Fruit fly (Drosophila melanogaster) whole organism, embryonic: ENCODE data around the gene Nepl20.
A peak's percentile ranks its signal among the peaks of the same experiment; 100 is the strongest.

ENCODE experiments used
- Bdp1 ChIP-seq: fragments of 200-800 bp; sonication (Bioruptor generic); optimal IDR thresholded peaks from 3 replicates; lab custom pipeline; 2016; ENCODE audit warnings: missing biosample characterization, missing genetic modification characterization
- CG10147 ChIP-seq: fragments of 200-800 bp; sonication (Bioruptor generic); optimal IDR thresholded peaks from 2 replicates; lab custom pipeline; 2019; ENCODE audit warnings: missing biosample characterization, mild to moderate bottlenecking, missing genetic modification characterization, moderate library complexity
- CG10274 ChIP-seq: fragments of 200-800 bp; sonication (Bioruptor generic); optimal IDR thresholded peaks from 3 replicates; lab custom pipeline; 2017; ENCODE audit warnings: missing biosample characterization, mild to moderate bottlenecking, missing genetic modification characterization
- CG10543 ChIP-seq: fragments of 200-800 bp; sonication (Bioruptor generic); optimal IDR thresholded peaks from 3 replicates; lab custom pipeline; 2017; ENCODE audit warnings: missing biosample characterization, mild to moderate bottlenecking, missing genetic modification characterization, moderate library complexity
- CG18599 ChIP-seq: fragments of 200-800 bp; sonication (Bioruptor generic); optimal IDR thresholded peaks from 3 replicates; lab custom pipeline; 2017; ENCODE audit warnings: missing biosample characterization, missing genetic modification characterization, mild to moderate bottlenecking, moderate library complexity, missing genetic modification reagents
- CG32532 ChIP-seq: fragments of 200-800 bp; sonication (Bioruptor generic); IDR thresholded peaks from 2 replicates; pipeline ENCODE4 v1.3.6; 2022; ENCODE audit warnings: missing biosample characterization, missing genetic modification characterization
- CG34376 ChIP-seq: fragments of 200-800 bp; sonication (Bioruptor generic); optimal IDR thresholded peaks from 2 replicates; lab custom pipeline; 2018; ENCODE audit warnings: missing biosample characterization, mild to moderate bottlenecking, missing genetic modification characterization
- CG3838 ChIP-seq: fragments of 200-800 bp; sonication (Bioruptor generic); optimal IDR thresholded peaks from 3 replicates; lab custom pipeline; 2016; ENCODE audit warnings: missing biosample characterization, missing genetic modification characterization
- CG3847 ChIP-seq: fragments of 200-800 bp; sonication (Bioruptor generic); IDR thresholded peaks from 2 replicates; pipeline ENCODE4 v1.3.6; 2022; ENCODE audit warnings: missing biosample characterization, missing genetic modification characterization
- CG8290 ChIP-seq, 3 experiments: fragments of 200-800 bp; sonication (Bioruptor generic); optimal IDR thresholded peaks; 2 replicates each; lab custom pipeline; 2016 to 2019; ENCODE audit warnings: missing biosample characterization in 3 of 3, missing genetic modification characterization in 3 of 3, mild to moderate bottlenecking in 2 of 3, moderate library complexity in 1 of 3
- CG8944 ChIP-seq: fragments of 200-800 bp; sonication (Bioruptor generic); optimal IDR thresholded peaks from 3 replicates; lab custom pipeline; 2016; ENCODE audit warnings: missing biosample characterization, missing genetic modification characterization
- Dbx ChIP-seq: fragments of 200-800 bp; sonication (Bioruptor generic); IDR thresholded peaks from 3 replicates; pipeline ENCODE4 v1.3.6; 2022; ENCODE audit warnings: missing biosample characterization, missing genetic modification characterization
- Deaf1 ChIP-seq: fragments of 200-800 bp; optimal IDR thresholded peaks from 3 replicates; lab custom pipeline; 2019; ENCODE audit warnings: missing biosample characterization, mild to moderate bottlenecking, missing genetic modification characterization, moderate library complexity
- E2f2 ChIP-seq: fragments of 200-800 bp; sonication (Bioruptor generic); IDR thresholded peaks from 2 replicates; pipeline ENCODE4 v1.3.6; 2022; ENCODE audit warnings: missing biosample characterization, missing genetic modification characterization
- Fer1 ChIP-seq: fragments of 200-800 bp; sonication (Bioruptor generic); optimal IDR thresholded peaks from 2 replicates; lab custom pipeline; 2017; ENCODE audit warnings: missing biosample characterization, mild to moderate bottlenecking, missing genetic modification characterization
- GATAe ChIP-seq: fragments of 200-800 bp; sonication (Bioruptor generic); conservative IDR thresholded peaks from 2 replicates; pipeline ENCODE4 v1.3.6; 2022; ENCODE audit warnings: missing biosample characterization, missing genetic modification characterization
- HHEX ChIP-seq: fragments of 200-800 bp; sonication (Bioruptor generic); optimal IDR thresholded peaks from 3 replicates; lab custom pipeline; 2017; ENCODE audit warnings: missing biosample characterization, mild to moderate bottlenecking, missing genetic modification characterization, missing genetic modification reagents
- HLH4C ChIP-seq: fragments of 200-800 bp; sonication (Bioruptor generic); IDR thresholded peaks from 3 replicates; pipeline ENCODE4 v1.3.6; 2022; ENCODE audit warnings: missing biosample characterization, missing genetic modification characterization; ENCODE audit not compliant: partially characterized antibody
- HmgD ChIP-seq: fragments of 200-800 bp; sonication (Bioruptor generic); optimal IDR thresholded peaks from 3 replicates; lab custom pipeline; 2016; ENCODE audit warnings: missing biosample characterization, missing genetic modification characterization
- Lhr ChIP-seq: fragments of 200-800 bp; sonication (Bioruptor generic); optimal IDR thresholded peaks from 3 replicates; lab custom pipeline; 2017; ENCODE audit warnings: mild to moderate bottlenecking, missing biosample characterization, missing genetic modification reagents, missing genetic modification characterization
- Med ChIP-seq: fragments of 200-800 bp; sonication (Bioruptor generic); peaks from one replicate; lab custom pipeline; 2016; ENCODE audit warnings: missing biosample characterization, missing genetic modification characterization, mild to moderate bottlenecking, inconsistent platforms, moderate library complexity
- Ptx1 ChIP-seq: fragments of 200-800 bp; sonication (Bioruptor generic); IDR thresholded peaks from 2 replicates; pipeline ENCODE4 v1.3.6; 2022; ENCODE audit warnings: missing biosample characterization, missing genetic modification characterization
- Rfx ChIP-seq: fragments of 200-800 bp; sonication (Bioruptor generic); IDR thresholded peaks from 2 replicates; pipeline ENCODE4 v1.3.6; 2022; ENCODE audit warnings: missing biosample characterization, missing genetic modification characterization
- Trl ChIP-seq, 3 experiments: fragments of >200 bp in 2 of 3; fragments of 200-800 bp in 1 of 3; sonication (Bioruptor generic) in 1 of 3; optimal IDR thresholded peaks; 2 replicates in 1 of 3; 3 replicates in 2 of 3; lab custom pipeline; 2016 to 2017; ENCODE audit warnings: missing biosample characterization in 1 of 3, missing genetic modification characterization in 1 of 3
- Xbp1 ChIP-seq: fragments of 200-800 bp; sonication (Bioruptor generic); optimal IDR thresholded peaks from 3 replicates; lab custom pipeline; 2016; ENCODE audit warnings: missing biosample characterization, mild to moderate bottlenecking, missing genetic modification characterization
- ato ChIP-seq: fragments of 200-800 bp; sonication (Bioruptor generic); IDR thresholded peaks from 2 replicates; pipeline ENCODE4 v1.3.6; 2022; ENCODE audit warnings: missing biosample characterization, missing genetic modification characterization; ENCODE audit not compliant: partially characterized antibody
- bab2 ChIP-seq: fragments of 200-800 bp; sonication (Bioruptor generic); optimal IDR thresholded peaks from 2 replicates; lab custom pipeline; 2016; ENCODE audit warnings: missing biosample characterization, missing genetic modification characterization
- cg ChIP-seq: fragments of 200-800 bp; sonication (Bioruptor generic); optimal IDR thresholded peaks from 3 replicates; lab custom pipeline; 2019; ENCODE audit warnings: missing biosample characterization, mild to moderate bottlenecking, missing genetic modification characterization, moderate library complexity
- chm ChIP-seq: fragments of 200-800 bp; sonication (Bioruptor generic); IDR thresholded peaks from 2 replicates; pipeline ENCODE4 v1.3.6; 2022; ENCODE audit warnings: missing biosample characterization, missing genetic modification characterization
- crol ChIP-seq: fragments of 200-800 bp; sonication (Bioruptor generic); IDR thresholded peaks from 2 replicates; pipeline ENCODE4 v1.3.6; 2022; ENCODE audit warnings: missing biosample characterization, missing genetic modification characterization
- dmrt99B ChIP-seq: fragments of 200-800 bp; sonication (Bioruptor generic); optimal IDR thresholded peaks from 2 replicates; lab custom pipeline; 2018; ENCODE audit warnings: missing biosample characterization, mild to moderate bottlenecking, missing genetic modification characterization, moderate library complexity
- dysf ChIP-seq: fragments of 200-800 bp; sonication (Bioruptor generic); IDR thresholded peaks from 3 replicates; pipeline ENCODE4 v1.3.6; 2022; ENCODE audit warnings: missing biosample characterization, missing genetic modification characterization
- gce ChIP-seq: fragments of 200-800 bp; sonication (Bioruptor generic); IDR thresholded peaks from 3 replicates; pipeline ENCODE4 v1.3.6; 2022; ENCODE audit warnings: missing biosample characterization, missing genetic modification characterization
- inv ChIP-seq: fragments of 200-800 bp; sonication (Bioruptor generic); IDR thresholded peaks from 2 replicates; pipeline ENCODE4 v1.3.6; 2022; ENCODE audit warnings: missing biosample characterization, missing genetic modification characterization; ENCODE audit not compliant: partially characterized antibody
- kay ChIP-seq: fragments of 200-800 bp; sonication (Bioruptor generic); optimal IDR thresholded peaks from 2 replicates; lab custom pipeline; 2016; ENCODE audit warnings: missing biosample characterization, missing genetic modification characterization
- lab ChIP-seq: fragments of 200-800 bp; sonication (Bioruptor generic); optimal IDR thresholded peaks from 3 replicates; lab custom pipeline; 2017; ENCODE audit warnings: missing biosample characterization, missing genetic modification characterization, mild to moderate bottlenecking, moderate library complexity, missing genetic modification reagents
- lmd ChIP-seq: fragments of 200-800 bp; sonication (Bioruptor generic); IDR thresholded peaks from 2 replicates; pipeline ENCODE4 v1.3.6; 2022; ENCODE audit warnings: missing biosample characterization, missing genetic modification characterization
- lov ChIP-seq, 2 experiments: fragments of 200-800 bp in 1 of 2; fragments of >200 bp in 1 of 2; sonication (Bioruptor generic) in 1 of 2; IDR thresholded peaks in 1 of 2; optimal IDR thresholded peaks in 1 of 2; 2 replicates in 1 of 2; 3 replicates in 1 of 2; pipeline versions ENCODE4 v1.3.6 to Lab custom; 2017 to 2022; ENCODE audit warnings: missing biosample characterization in 1 of 2, missing genetic modification characterization in 1 of 2
- mam ChIP-seq: fragments of 200-800 bp; sonication (Bioruptor generic); optimal IDR thresholded peaks from 3 replicates; lab custom pipeline; 2016; ENCODE audit warnings: missing biosample characterization, missing genetic modification characterization
- mirr ChIP-seq: fragments of 200-800 bp; sonication (Bioruptor generic); optimal IDR thresholded peaks from 3 replicates; lab custom pipeline; 2018; ENCODE audit warnings: missing biosample characterization, mild to moderate bottlenecking, missing genetic modification characterization
- rib ChIP-seq: fragments of 200-800 bp; sonication (Bioruptor generic); IDR thresholded peaks from 2 replicates; pipeline ENCODE4 v1.3.6; 2022; ENCODE audit warnings: missing biosample characterization, missing genetic modification characterization
- row ChIP-seq: fragments of 200-800 bp; sonication (Bioruptor generic); IDR thresholded peaks from 3 replicates; pipeline ENCODE4 v1.3.6; 2022; ENCODE audit warnings: missing biosample characterization, missing genetic modification characterization
- sens-2 ChIP-seq: fragments of 200-800 bp; sonication (Bioruptor generic); IDR thresholded peaks from 2 replicates; pipeline ENCODE4 v1.3.6; 2022; ENCODE audit warnings: missing biosample characterization, missing genetic modification characterization
- slbo ChIP-seq: fragments of 200-800 bp; sonication (Bioruptor generic); IDR thresholded peaks from 2 replicates; pipeline ENCODE4 v1.3.6; 2022; ENCODE audit warnings: missing biosample characterization, missing genetic modification characterization
- sob ChIP-seq: fragments of 200-800 bp; sonication (Bioruptor generic); IDR thresholded peaks from 2 replicates; pipeline ENCODE4 v1.3.6; 2022; ENCODE audit warnings: missing biosample characterization, missing genetic modification characterization
- stwl ChIP-seq: fragments of 200-800 bp; sonication (Bioruptor generic); optimal IDR thresholded peaks from 3 replicates; lab custom pipeline; 2018; ENCODE audit warnings: missing biosample characterization, mild to moderate bottlenecking, missing genetic modification characterization, moderate library complexity
- vvl ChIP-seq: fragments of 200-800 bp; sonication (Bioruptor generic); IDR thresholded peaks from 2 replicates; pipeline ENCODE4 v1.3.6; 2022; ENCODE audit warnings: missing biosample characterization, missing genetic modification characterization
- zen2 ChIP-seq: fragments of 200-800 bp; sonication (Bioruptor generic); IDR thresholded peaks from 3 replicates; pipeline ENCODE4 v1.3.6; 2022; ENCODE audit warnings: missing biosample characterization, missing genetic modification characterization; ENCODE audit not compliant: partially characterized antibody

The Nepl20 gene

DNA sequence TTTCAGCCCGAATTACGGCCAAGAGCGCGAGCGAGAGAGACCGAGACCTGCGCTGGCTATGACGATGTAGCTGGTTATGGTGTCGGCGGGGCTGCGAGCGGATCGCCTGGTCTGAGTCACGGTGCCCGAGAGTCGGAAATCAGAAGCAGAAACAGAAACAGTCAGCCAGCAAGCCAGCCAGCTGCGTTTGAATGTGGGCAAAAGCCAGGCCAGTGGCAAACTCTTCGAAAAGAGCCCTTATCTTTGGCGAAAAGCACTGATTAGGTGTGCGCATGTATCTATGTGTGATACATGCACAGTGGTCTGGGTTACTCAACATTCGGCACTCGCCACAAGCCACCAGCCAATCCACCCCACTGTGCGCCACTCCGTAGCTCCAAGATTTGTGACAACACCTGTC, 49.4 kb upstream of the Nepl20 start:
- TF ChIP-seq CG3847 (GFP tag; lab: Robert Waterston, UW) = 0 out of 2 replicates have a peak, but pooled peaks have one; percentile 4
- no peak for TF ChIP-seq Xbp1 (GFP tag; lab: Kevin White, UChicago)
- TF ChIP-seq E2f2 (GFP tag; lab: Robert Waterston, UW) = peak; percentile 18; the same call in 1 of the 2 replicates
- peak; percentile 4 for TF ChIP-seq mam
- TF ChIP-seq GATAe (GFP tag; lab: Robert Waterston, UW) = peak; percentile 74
- no peak for TF ChIP-seq Bdp1 (GFP tag; lab: Kevin White, UChicago)
- peak; percentile 37; the same call in 1 of the 2 replicates for TF ChIP-seq rib (GFP tag; lab: Robert Waterston, UW)
- TF ChIP-seq CG32532 (GFP tag; lab: Robert Waterston, UW) = peak; percentile 50
- TF ChIP-seq Rfx (GFP tag; lab: Robert Waterston, UW) = peak; percentile 63
- TF ChIP-seq sob (GFP tag; lab: Robert Waterston, UW) = peak; percentile 47; the same call in 1 of the 2 replicates
- peak; percentile 11; the same call in 1 of the 2 replicates for TF ChIP-seq crol (GFP tag; lab: Robert Waterston, UW)
- no peak for TF ChIP-seq stwl (tag; lab: Kevin White, UChicago)
- peak; percentile 86 for TF ChIP-seq mirr (GFP tag; lab: Kevin White, UChicago)
- peak; percentile 51 for TF ChIP-seq row (GFP tag; lab: Robert Waterston, UW)
- TF ChIP-seq HLH4C (GFP tag; lab: Robert Waterston, UW) = peak; percentile 29; the same call in 1 of the 3 replicates
- TF ChIP-seq cg = peak; percentile 19
- no peak for TF ChIP-seq CG8944 (GFP tag; lab: Kevin White, UChicago)
- no peak for TF ChIP-seq gce (GFP tag; lab: Robert Waterston, UW)
- no peak for TF ChIP-seq ato (GFP tag; lab: Robert Waterston, UW)
- 0 out of 2 replicates have a peak, but pooled peaks have one; percentile 8 for TF ChIP-seq lmd (GFP tag; lab: Robert Waterston, UW)
- 0 out of 3 replicates have a peak, but pooled peaks have one; percentile 23 for TF ChIP-seq zen2 (GFP tag; lab: Robert Waterston, UW)
- peak; percentile 43; the same call in 1 of the 3 replicates for TF ChIP-seq dysf (GFP tag; lab: Robert Waterston, UW)
- peak; percentile 75 for TF ChIP-seq CG10543 (GFP tag; lab: Kevin White, UChicago)
- peak; percentile 31 for TF ChIP-seq CG18599 (GFP tag; lab: Kevin White, UChicago)
- no peak for TF ChIP-seq CG3838 (GFP tag; lab: Kevin White, UChicago)
- peak; percentile 21 for TF ChIP-seq HmgD (GFP tag; lab: Kevin White, UChicago)
- TF ChIP-seq Dbx (GFP tag; lab: Robert Waterston, UW) = 0 out of 3 replicates have a peak, but pooled peaks have one; percentile 49
- TF ChIP-seq Deaf1 (tag; lab: Kevin White, UChicago) = peak; percentile 49
- TF ChIP-seq inv (GFP tag; lab: Robert Waterston, UW) = 0 out of 2 replicates have a peak, but pooled peaks have one; percentile 15
- peak; percentile 71 for TF ChIP-seq kay (GFP tag; lab: Kevin White, UChicago)
- peak; percentile 40; the same call in 1 of the 2 replicates for TF ChIP-seq sens-2 (GFP tag; lab: Robert Waterston, UW)
- TF ChIP-seq vvl (GFP tag; lab: Robert Waterston, UW) = 0 out of 2 replicates have a peak, but pooled peaks have one; percentile 8
- peak; percentile 85 for TF ChIP-seq CG34376
- TF ChIP-seq CG10147 = no peak
- peak; percentile 84 for TF ChIP-seq Med
- TF ChIP-seq slbo (GFP tag; lab: Robert Waterston, UW) = peak; percentile 63
- no peak for TF ChIP-seq bab2 (GFP tag; lab: Kevin White, UChicago)
- TF ChIP-seq Lhr (GFP tag; lab: Kevin White, UChicago) = no peak
- TF ChIP-seq CG10274 (GFP tag; lab: Kevin White, UChicago) = no peak
- peak; percentile 17; the same call in 1 of the 2 replicates for TF ChIP-seq Ptx1 (GFP tag; lab: Robert Waterston, UW)
- peak; percentile 54 for TF ChIP-seq lab (GFP tag; lab: Kevin White, UChicago)
- TF ChIP-seq chm (GFP tag; lab: Robert Waterston, UW) = peak; percentile 53; the same call in 1 of the 2 replicates
- TF ChIP-seq dmrt99B (tag; lab: Kevin White, UChicago) = no peak
- peak in 1 of 2 experiments; percentile 67 for TF ChIP-seq Trl (optimal IDR thresholded peaks at IDR 0.05; lab: Kevin White, UChicago)
- no peak for TF ChIP-seq Trl (GFP tag; optimal IDR thresholded peaks at IDR 0.05; lab: Kevin White, UChicago)
- peak; percentile 28 for TF ChIP-seq Fer1
- TF ChIP-seq lov (optimal IDR thresholded peaks at IDR 0.05; lab: Kevin White, UChicago) = no peak
- 0 out of 3 replicates have a peak, but pooled peaks have one; percentile 16 for TF ChIP-seq lov (GFP tag; IDR thresholded peaks at IDR 0.05; lab: Robert Waterston, UW)
- TF ChIP-seq CG8290 (GFP tag; optimal IDR thresholded peaks at IDR 0.05; lab: Kevin White, UChicago) = no peak
- peak in 1 of 2 experiments; percentile 49 for TF ChIP-seq CG8290 (tag; optimal IDR thresholded peaks at IDR 0.05; lab: Kevin White, UChicago)
- TF ChIP-seq HHEX (GFP tag; lab: Kevin White, UChicago) = peak; percentile 1
